Worm (Caenorhabditis elegans): ENCODE data around the gene emb-30.

The emb-30 gene

ce11 chrIII:9467857-9468256, 26.6 kb upstream of the emb-30 start, which contains the start of gene tag-342:
TSS of gene tag-342 (plus strand) at chrIII:9468157.
- TF ChIP-seq eor-1 (tag; optimal IDR thresholded peaks at IDR 0.05), result no peak

ce11 chrIII:9467095-9467494, 25.8 kb upstream of the emb-30 start, which contains the start of gene baf-1:
TSS of gene baf-1 (plus strand) at chrIII:9467464.
- TF ChIP-seq hmg-11 (tag; optimal IDR thresholded peaks at IDR 0.05), result peak; percentile 27
- peak; percentile 49 for TF ChIP-seq nhr-43 (tag; optimal IDR thresholded peaks at IDR 0.05; ENCODE audit: poor library complexity, severe bottlenecking)
- peak; percentile 23 for TF ChIP-seq R02D3.7 (tag; optimal IDR thresholded peaks at IDR 0.05)
- peak; percentile 30 for TF ChIP-seq skn-1 (tag; optimal IDR thresholded peaks at IDR 0.05)
- TF ChIP-seq ama-1 (optimal IDR thresholded peaks at IDR 0.05), result peak; percentile 12
- TF ChIP-seq jun-1 (tag; optimal IDR thresholded peaks at IDR 0.05), result peak; percentile 27
- peak; percentile 84 for TF ChIP-seq pha-4 (tag; optimal IDR thresholded peaks at IDR 0.05)
- TF ChIP-seq pqm-1 (tag; optimal IDR thresholded peaks at IDR 0.05), result peak; percentile 16
- peak; percentile 51 for TF ChIP-seq snpc-4 (tag; optimal IDR thresholded peaks at IDR 0.05)
- TF ChIP-seq lin-39 (tag; optimal IDR thresholded peaks at IDR 0.05), result peak; percentile 13
- peak; percentile 50 for TF ChIP-seq elt-2 (tag; optimal IDR thresholded peaks at IDR 0.05)
- peak; percentile 68 for TF ChIP-seq nhr-23 (tag; optimal IDR thresholded peaks at IDR 0.05)
- TF ChIP-seq unc-62 (GFP tag; optimal IDR thresholded peaks at IDR 0.05), result no peak
- TF ChIP-seq tbx-2 (tag; optimal IDR thresholded peaks at IDR 0.05), result no peak
- TF ChIP-seq fkh-2 (tag; optimal IDR thresholded peaks at IDR 0.05), result no peak
- no peak for TF ChIP-seq mdl-1 (tag; optimal IDR thresholded peaks at IDR 0.05)
- TF ChIP-seq ceh-82 (tag; optimal IDR thresholded peaks at IDR 0.05), result no peak
- peak; percentile 78 for TF ChIP-seq lin-15B (tag; optimal IDR thresholded peaks at IDR 0.05)
- peak; percentile 74 for TF ChIP-seq nhr-25 (tag; optimal IDR thresholded peaks at IDR 0.05)
- peak; percentile 70 for TF ChIP-seq nfya-1 (tag; optimal IDR thresholded peaks at IDR 0.05; ENCODE audit: insufficient read depth)
- TF ChIP-seq ceh-28 (tag; optimal IDR thresholded peaks at IDR 0.05), result peak; percentile 51

- TF ChIP-seq ceh-9 (tag; optimal IDR thresholded peaks at IDR 0.05) (no peak), aly-2 (tag; optimal IDR thresholded peaks at IDR 0.05) (no peak), egl-27 (tag; optimal IDR thresholded peaks at IDR 0.05) (no peak), ceh-82 (tag; optimal IDR thresholded peaks at IDR 0.05) (no peak)
Observed at ce11 chrIII:9465865-9466264, 24.6 kb upstream of the emb-30 start, which contains the start of gene B0464.6. TSS of gene B0464.6 (minus strand) at chrIII:9465965.

- TF ChIP-seq lsy-12 (tag; optimal IDR thresholded peaks at IDR 0.05), result peak; percentile 21
- no peak for TF ChIP-seq nhr-11 (tag; optimal IDR thresholded peaks at IDR 0.05)
- no peak for TF ChIP-seq ZK546.5 (tag; optimal IDR thresholded peaks at IDR 0.05)
- TF ChIP-seq jun-1 (tag; optimal IDR thresholded peaks at IDR 0.05), result no peak
- no peak for TF ChIP-seq nhr-12 (tag; optimal IDR thresholded peaks at IDR 0.05)
- no peak for TF ChIP-seq fkh-2 (tag; optimal IDR thresholded peaks at IDR 0.05)
- TF ChIP-seq lin-15B (tag; optimal IDR thresholded peaks at IDR 0.05), result peak; percentile 79
- TF ChIP-seq tbx-2 (tag; optimal IDR thresholded peaks at IDR 0.05), result no peak
- peak; percentile 8 for TF ChIP-seq hmg-11 (tag; optimal IDR thresholded peaks at IDR 0.05)
- TF ChIP-seq pha-4 (tag; optimal IDR thresholded peaks at IDR 0.05), result peak; percentile 64
- no peak for TF ChIP-seq egl-27 (tag; optimal IDR thresholded peaks at IDR 0.05)
- no peak for TF ChIP-seq elt-1 (tag; optimal IDR thresholded peaks at IDR 0.05)
- no peak for TF ChIP-seq ztf-4 (tag; optimal IDR thresholded peaks at IDR 0.05)
- no peak for TF ChIP-seq zag-1 (tag; optimal IDR thresholded peaks at IDR 0.05)
- no peak for TF ChIP-seq ceh-9 (tag; optimal IDR thresholded peaks at IDR 0.05)
- peak; percentile 66 for TF ChIP-seq nhr-23 (tag; optimal IDR thresholded peaks at IDR 0.05)
- TF ChIP-seq nhr-237 (tag; optimal IDR thresholded peaks at IDR 0.05), result no peak
- TF ChIP-seq snpc-4 (tag; optimal IDR thresholded peaks at IDR 0.05), result no peak
- no peak for TF ChIP-seq nhr-77 (tag; optimal IDR thresholded peaks at IDR 0.05)
- TF ChIP-seq nfya-1 (tag; optimal IDR thresholded peaks at IDR 0.05; ENCODE audit: insufficient read depth), result peak; percentile 35
- no peak for TF ChIP-seq mml-1 (tag; optimal IDR thresholded peaks at IDR 0.05)
- TF ChIP-seq fos-1 (tag; optimal IDR thresholded peaks at IDR 0.05), result no peak
- no peak for TF ChIP-seq fkh-10 (GFP tag; optimal IDR thresholded peaks at IDR 0.05)
- TF ChIP-seq sea-2 (GFP tag; optimal IDR thresholded peaks at IDR 0.05), result no peak
- TF ChIP-seq elt-2 (tag; optimal IDR thresholded peaks at IDR 0.05), result peak; percentile 10
- no peak for TF ChIP-seq nhr-25 (tag; optimal IDR thresholded peaks at IDR 0.05)
- no peak for TF ChIP-seq ztf-11 (tag; optimal IDR thresholded peaks at IDR 0.05)
- TF ChIP-seq ceh-16 (tag; optimal IDR thresholded peaks at IDR 0.05), result no peak
- TF ChIP-seq lin-39 (tag; optimal IDR thresholded peaks at IDR 0.05), result no peak
- no peak for TF ChIP-seq unc-62 (GFP tag; optimal IDR thresholded peaks at IDR 0.05)
- no peak for TF ChIP-seq nhr-76 (tag; optimal IDR thresholded peaks at IDR 0.05)
- no peak for TF ChIP-seq ceh-82 (tag; optimal IDR thresholded peaks at IDR 0.05)
- no peak for TF ChIP-seq skn-1 (tag; optimal IDR thresholded peaks at IDR 0.05)
- no peak for TF ChIP-seq ama-1 (optimal IDR thresholded peaks at IDR 0.05)
- no peak for TF ChIP-seq unc-39 (tag; optimal IDR thresholded peaks at IDR 0.05)
- TF ChIP-seq pqm-1 (tag; optimal IDR thresholded peaks at IDR 0.05), result peak; percentile 42
- TF ChIP-seq nhr-28 (tag; optimal IDR thresholded peaks at IDR 0.05), result no peak
- no peak for TF ChIP-seq daf-12 (tag; optimal IDR thresholded peaks at IDR 0.05)
- TF ChIP-seq mdl-1 (tag; optimal IDR thresholded peaks at IDR 0.05), result no peak
- TF ChIP-seq nhr-43 (tag; optimal IDR thresholded peaks at IDR 0.05; ENCODE audit: poor library complexity, severe bottlenecking), result peak; percentile 77
- TF ChIP-seq aly-2 (tag; optimal IDR thresholded peaks at IDR 0.05), result no peak
Observed at ce11 chrIII:9465424-9465823, 24.2 kb upstream of the emb-30 start, which contains the start of gene B0464.9. TSS of gene B0464.9 (plus strand) at chrIII:9465767.
